Fruit fly (Drosophila melanogaster): ENCODE results near the gene SMC1.
A peak's percentile ranks its signal among the peaks of the same experiment; 100 is the strongest.

The SMC1 gene

dm6 chr3R:24058041-24058440 is at the start of gene SMC1:
Gene SMC1 (plus strand): TSS chr3R:24058287.
- no peak for TF ChIP-seq spab (GFP tag; optimal IDR thresholded peaks at IDR 0.05)
- peak; percentile 27 for TF ChIP-seq CG3032 (tag; optimal IDR thresholded peaks at IDR 0.05)
- TF ChIP-seq esn (GFP tag; optimal IDR thresholded peaks at IDR 0.05): peak; percentile 47
- peak; percentile 94 for TF ChIP-seq Sox14 (GFP tag; optimal IDR thresholded peaks at IDR 0.05)
- peak; percentile 99 for TF ChIP-seq fkh (GFP tag; optimal IDR thresholded peaks at IDR 0.05)
- TF ChIP-seq svp (GFP tag): no peak
- peak; percentile 62 for TF ChIP-seq dsx (GFP tag; optimal IDR thresholded peaks at IDR 0.05; ENCODE audit: poor library complexity, severe bottlenecking)
- TF ChIP-seq lz (GFP tag; optimal IDR thresholded peaks at IDR 0.05): peak; percentile 40
- no peak for TF ChIP-seq Lpt (GFP tag; optimal IDR thresholded peaks at IDR 0.05)

- no peak for TF ChIP-seq CG8632 (GFP tag; optimal IDR thresholded peaks at IDR 0.05)
- TF ChIP-seq Smox (GFP tag; optimal IDR thresholded peaks at IDR 0.05): no peak
- TF ChIP-seq dsx (GFP tag; optimal IDR thresholded peaks at IDR 0.05; ENCODE audit: poor library complexity, severe bottlenecking): no peak
- no peak for TF ChIP-seq CG6808 (GFP tag; optimal IDR thresholded peaks at IDR 0.05)
- TF ChIP-seq svp (GFP tag): no peak
These were observed 49.2 kb upstream of the SMC1 start for dm6 chr3R:24008887-24009286.

- TF ChIP-seq Sox15 (GFP tag; optimal IDR thresholded peaks at IDR 0.05) (no peak), CG10669 (GFP tag; optimal IDR thresholded peaks at IDR 0.05) (peak; percentile 5), CG6854 (GFP tag; optimal IDR thresholded peaks at IDR 0.05) (no peak), CG6276 (GFP tag; optimal IDR thresholded peaks at IDR 0.05) (peak; percentile 62), CG15336 (GFP tag; IDR thresholded peaks at IDR 0.05) (peak; percentile 55), Smox (GFP tag; optimal IDR thresholded peaks at IDR 0.05) (peak; percentile 54), CG16779 (tag; optimal IDR thresholded peaks at IDR 0.05) (peak; percentile 2), CG1621 (tag; optimal IDR thresholded peaks at IDR 0.05) (no peak), Ets96B (tag; optimal IDR thresholded peaks at IDR 0.05) (peak; percentile 26), Hr4 (GFP tag; optimal IDR thresholded peaks at IDR 0.05) (peak; percentile 59), CG6792 (GFP tag; optimal IDR thresholded peaks at IDR 0.05) (peak; percentile 18), lz (GFP tag; optimal IDR thresholded peaks at IDR 0.05) (peak; percentile 48), Sox14 (GFP tag; optimal IDR thresholded peaks at IDR 0.05) (peak; percentile 25), CG3919 (GFP tag; optimal IDR thresholded peaks at IDR 0.05) (peak; percentile 49), OdsH (GFP tag; optimal IDR thresholded peaks at IDR 0.05) (peak; percentile 60), fd85E (GFP tag; optimal IDR thresholded peaks at IDR 0.05) (no peak), svp (GFP tag) (peak; percentile 73), CG8632 (GFP tag; optimal IDR thresholded peaks at IDR 0.05) (peak; percentile 23), achi (GFP tag; optimal IDR thresholded peaks at IDR 0.05) (peak; percentile 44), cyc (GFP tag; optimal IDR thresholded peaks at IDR 0.05) (peak; percentile 46), Eip78C (GFP tag) (peak; percentile 82), topi (GFP tag; optimal IDR thresholded peaks at IDR 0.05) (peak; percentile 42), net (GFP tag; optimal IDR thresholded peaks at IDR 0.05) (peak; percentile 32), CG11762 (GFP tag; optimal IDR thresholded peaks at IDR 0.05; ENCODE audit: insufficient read depth) (no peak), Met (GFP tag; optimal IDR thresholded peaks at IDR 0.05) (peak; percentile 34), Sox102F (GFP tag; optimal IDR thresholded peaks at IDR 0.05) (peak; percentile 48), CG10631 (GFP tag; optimal IDR thresholded peaks at IDR 0.05) (peak; percentile 14), Lpt (GFP tag; optimal IDR thresholded peaks at IDR 0.05) (peak; percentile 26), eg (GFP tag; IDR thresholded peaks at IDR 0.05) (peak; percentile 80), CG8319 (GFP tag; optimal IDR thresholded peaks at IDR 0.05) (no peak), CG32006 (GFP tag; optimal IDR thresholded peaks at IDR 0.05) (peak; percentile 72), CG8119 (GFP tag; IDR thresholded peaks at IDR 0.05) (peak; percentile 75), CG4318 (GFP tag; optimal IDR thresholded peaks at IDR 0.05) (peak; percentile 40), CG34406 (GFP tag; optimal IDR thresholded peaks at IDR 0.05) (peak; percentile 56), fkh (GFP tag; optimal IDR thresholded peaks at IDR 0.05) (no peak), CG11294 (GFP tag; IDR thresholded peaks at IDR 0.05) (no peak; the same call in 1 of the 2 replicates), ss (GFP tag; optimal IDR thresholded peaks at IDR 0.05) (no peak), CG3032 (tag; optimal IDR thresholded peaks at IDR 0.05) (no peak), dac (GFP tag; optimal IDR thresholded peaks at IDR 0.05) (no peak), vri (GFP tag; optimal IDR thresholded peaks at IDR 0.05) (no peak), Hr39 (GFP tag; optimal IDR thresholded peaks at IDR 0.05) (peak; percentile 53), Gug (GFP tag; IDR thresholded peaks at IDR 0.05) (peak; percentile 39)
These were observed 47.4 kb upstream of the SMC1 start for dm6 chr3R:24010637-24011214.

Measured in whole organism, prepupa.